Fruit fly (Drosophila melanogaster) whole organism, embryonic: ENCODE data around the gene CG12723.

ENCODE experiments used
- Blimp-1 ChIP-seq: fragments of 200-800 bp; sonication (Bioruptor generic); optimal IDR thresholded peaks from 3 replicates; lab custom pipeline; 2018; ENCODE audit warnings: missing biosample characterization, missing genetic modification characterization, mild to moderate bottlenecking, moderate library complexity, missing genetic modification reagents
- Bteb2 ChIP-seq: fragments of 200-800 bp; sonication (Bioruptor generic); optimal IDR thresholded peaks from 2 replicates; lab custom pipeline; 2016; ENCODE audit warnings: missing biosample characterization, missing genetic modification characterization
- CG10147 ChIP-seq: fragments of 200-800 bp; sonication (Bioruptor generic); optimal IDR thresholded peaks from 2 replicates; lab custom pipeline; 2019; ENCODE audit warnings: missing biosample characterization, mild to moderate bottlenecking, missing genetic modification characterization, moderate library complexity
- CG10431 ChIP-seq: fragments of 200-800 bp; sonication (Bioruptor generic); optimal IDR thresholded peaks from 3 replicates; lab custom pipeline; 2018; ENCODE audit warnings: missing biosample characterization, mild to moderate bottlenecking, missing genetic modification characterization
- CG12104 ChIP-seq: fragments of 200-800 bp; sonication (Bioruptor generic); optimal IDR thresholded peaks from 3 replicates; lab custom pipeline; 2016; ENCODE audit warnings: missing biosample characterization, missing genetic modification characterization
- CG14050 ChIP-seq: fragments of 200-800 bp; sonication (Bioruptor generic); IDR thresholded peaks from 3 replicates; pipeline ENCODE4 v1.3.6; 2022; ENCODE audit warnings: missing biosample characterization, missing genetic modification characterization
- CG14441 ChIP-seq: fragments of 200-800 bp; sonication (Bioruptor generic); IDR thresholded peaks from 2 replicates; pipeline ENCODE4 v1.3.6; 2022; ENCODE audit warnings: missing biosample characterization, missing genetic modification characterization
- CG14860 ChIP-seq: fragments of 200-800 bp; sonication (Bioruptor generic); IDR thresholded peaks from 3 replicates; pipeline ENCODE4 v1.3.6; 2022; ENCODE audit warnings: missing biosample characterization, missing genetic modification characterization; ENCODE audit not compliant: partially characterized antibody
- CG2129 ChIP-seq: fragments of 200-800 bp; sonication (Bioruptor generic); IDR thresholded peaks from 2 replicates; pipeline ENCODE4 v1.3.6; 2022; ENCODE audit warnings: missing biosample characterization, missing genetic modification characterization; ENCODE audit not compliant: partially characterized antibody
- CG2889 ChIP-seq: fragments of 200-800 bp; sonication (Bioruptor generic); IDR thresholded peaks from 3 replicates; pipeline ENCODE4 v1.3.6; 2022; ENCODE audit warnings: missing biosample characterization, missing genetic modification characterization
- CG30020 ChIP-seq: fragments of 200-800 bp; optimal IDR thresholded peaks from 2 replicates; lab custom pipeline; 2019; ENCODE audit warnings: missing biosample characterization, mild to moderate bottlenecking, missing genetic modification characterization, moderate library complexity
- CG31441 ChIP-seq: fragments of 200-800 bp; sonication (Bioruptor generic); IDR thresholded peaks from 2 replicates; pipeline ENCODE4 v1.3.6; 2022; ENCODE audit warnings: missing biosample characterization, missing genetic modification characterization
- CG32772 ChIP-seq: fragments of 200-800 bp; sonication (Bioruptor generic); IDR thresholded peaks from 2 replicates; pipeline ENCODE4 v1.3.6; 2022; ENCODE audit warnings: missing biosample characterization, missing genetic modification characterization
- CG3847 ChIP-seq: fragments of 200-800 bp; sonication (Bioruptor generic); IDR thresholded peaks from 2 replicates; pipeline ENCODE4 v1.3.6; 2022; ENCODE audit warnings: missing biosample characterization, missing genetic modification characterization
- CG43689 ChIP-seq: fragments of 200-800 bp; sonication (Bioruptor generic); IDR thresholded peaks from 2 replicates; pipeline ENCODE4 v1.3.6; 2022; ENCODE audit warnings: missing biosample characterization, missing genetic modification characterization
- CG4854 ChIP-seq: fragments of 200-800 bp; sonication (Bioruptor generic); optimal IDR thresholded peaks from 2 replicates; lab custom pipeline; 2016; ENCODE audit warnings: missing biosample characterization, missing genetic modification characterization, inconsistent platforms
- CG5180 ChIP-seq: fragments of 200-800 bp; sonication (Bioruptor generic); optimal IDR thresholded peaks from 3 replicates; lab custom pipeline; 2017; ENCODE audit warnings: missing biosample characterization, missing genetic modification characterization, mild to moderate bottlenecking, moderate library complexity, missing genetic modification reagents
- CG6689 ChIP-seq: fragments of 200-800 bp; sonication (Bioruptor generic); IDR thresholded peaks from 2 replicates; pipeline ENCODE4 v1.3.6; 2022; ENCODE audit warnings: missing biosample characterization, missing genetic modification characterization
- CG6765 ChIP-seq: fragments of 200-800 bp; sonication (Bioruptor generic); optimal IDR thresholded peaks from 3 replicates; lab custom pipeline; 2017; ENCODE audit warnings: missing biosample characterization, mild to moderate bottlenecking, missing genetic modification characterization
- CG8359 ChIP-seq: fragments of 200-800 bp; sonication (Bioruptor generic); optimal IDR thresholded peaks from 2 replicates; lab custom pipeline; 2017; ENCODE audit warnings: missing biosample characterization, mild to moderate bottlenecking, missing genetic modification characterization, borderline replicate concordance
- Dbx ChIP-seq: fragments of 200-800 bp; sonication (Bioruptor generic); IDR thresholded peaks from 3 replicates; pipeline ENCODE4 v1.3.6; 2022; ENCODE audit warnings: missing biosample characterization, missing genetic modification characterization
- Dp ChIP-seq: fragments of 200-800 bp; sonication (Bioruptor generic); optimal IDR thresholded peaks from 2 replicates; lab custom pipeline; 2018; ENCODE audit warnings: missing biosample characterization, mild to moderate bottlenecking, missing genetic modification characterization, moderate library complexity
- ERR ChIP-seq: fragments of 200-800 bp; sonication (Bioruptor generic); optimal IDR thresholded peaks from 2 replicates; lab custom pipeline; 2016; ENCODE audit warnings: missing biosample characterization, missing genetic modification characterization
- Eip74EF ChIP-seq, 2 experiments: fragments of 200-800 bp in 1 of 2; fragments of >200 bp in 1 of 2; sonication (Bioruptor generic) in 1 of 2; optimal IDR thresholded peaks; 2 replicates each; lab custom pipeline; 2017 to 2019; ENCODE audit warnings: missing biosample characterization in 2 of 2, missing genetic modification characterization in 2 of 2, mild to moderate bottlenecking in 1 of 2, moderate library complexity in 1 of 2
- Hr51 ChIP-seq, 2 experiments: fragments of 200-800 bp; sonication (Bioruptor generic); optimal IDR thresholded peaks; 2 replicates in 1 of 2; 3 replicates in 1 of 2; lab custom pipeline; 2016 to 2018; ENCODE audit warnings: missing biosample characterization in 2 of 2, missing genetic modification characterization in 2 of 2, mild to moderate bottlenecking in 1 of 2, moderate library complexity in 1 of 2
- Kr ChIP-seq: fragments of 200-800 bp; sonication (Bioruptor generic); optimal IDR thresholded peaks from 2 replicates; lab custom pipeline; 2017; ENCODE audit warnings: missing biosample characterization, mild to moderate bottlenecking, missing genetic modification characterization
- Myb ChIP-seq: fragments of 200-800 bp; sonication (Bioruptor generic); optimal IDR thresholded peaks from 2 replicates; lab custom pipeline; 2016; ENCODE audit warnings: missing biosample characterization, missing genetic modification characterization
- NFAT ChIP-seq: fragments of 200-800 bp; sonication (Bioruptor generic); IDR thresholded peaks from 2 replicates; pipeline ENCODE4 v1.3.6; 2022; ENCODE audit warnings: missing biosample characterization, missing genetic modification characterization
- NfI ChIP-seq: fragments of 200-800 bp; sonication (Bioruptor generic); optimal IDR thresholded peaks from 3 replicates; lab custom pipeline; 2018; ENCODE audit warnings: missing biosample characterization, mild to moderate bottlenecking, missing genetic modification characterization, moderate library complexity
- Side ChIP-seq: fragments of 200-800 bp; sonication (Bioruptor generic); optimal IDR thresholded peaks from 2 replicates; lab custom pipeline; 2016; ENCODE audit warnings: missing biosample characterization, missing genetic modification characterization
- Sry-δ ChIP-seq: fragments of 200-800 bp; sonication (Bioruptor generic); optimal IDR thresholded peaks from 2 replicates; lab custom pipeline; 2016; ENCODE audit warnings: missing biosample characterization, missing genetic modification characterization
- Xrp1 ChIP-seq: fragments of 200-800 bp; sonication (Bioruptor generic); IDR thresholded peaks from 2 replicates; pipeline ENCODE4 v1.3.6; 2022; ENCODE audit warnings: missing biosample characterization, missing genetic modification characterization
- ase ChIP-seq: fragments of 200-800 bp; sonication (Bioruptor generic); IDR thresholded peaks from 3 replicates; pipeline ENCODE4 v1.3.6; 2022; ENCODE audit warnings: missing biosample characterization, missing genetic modification characterization
- ash1 ChIP-seq: fragments of 200-800 bp; sonication (Bioruptor generic); optimal IDR thresholded peaks from 2 replicates; lab custom pipeline; 2018; ENCODE audit warnings: missing biosample characterization, mild to moderate bottlenecking, missing genetic modification characterization
- chn ChIP-seq: fragments of 200-800 bp; sonication (Bioruptor generic); optimal IDR thresholded peaks from 2 replicates; lab custom pipeline; 2016; ENCODE audit warnings: missing biosample characterization, missing genetic modification characterization
- dimm ChIP-seq: fragments of 200-800 bp; sonication (Bioruptor generic); IDR thresholded peaks from 2 replicates; pipeline ENCODE4 v1.3.6; 2022; ENCODE audit warnings: missing biosample characterization, missing genetic modification characterization
- gce ChIP-seq: fragments of 200-800 bp; sonication (Bioruptor generic); IDR thresholded peaks from 3 replicates; pipeline ENCODE4 v1.3.6; 2022; ENCODE audit warnings: missing biosample characterization, missing genetic modification characterization
- gsb ChIP-seq: fragments of 200-800 bp; sonication (Bioruptor generic); IDR thresholded peaks from 2 replicates; pipeline ENCODE4 v1.3.6; 2022; ENCODE audit warnings: missing biosample characterization, missing genetic modification characterization
- her ChIP-seq: fragments of 200-800 bp; sonication (Bioruptor generic); optimal IDR thresholded peaks from 2 replicates; lab custom pipeline; 2016; ENCODE audit warnings: missing biosample characterization, missing genetic modification characterization
- lilli ChIP-seq: fragments of 200-800 bp; sonication (Bioruptor generic); optimal IDR thresholded peaks from 3 replicates; lab custom pipeline; 2016; ENCODE audit warnings: missing biosample characterization, missing genetic modification characterization
- oc ChIP-seq: fragments of 200-800 bp; sonication (Bioruptor generic); optimal IDR thresholded peaks from 2 replicates; lab custom pipeline; 2018; ENCODE audit warnings: missing biosample characterization, mild to moderate bottlenecking, missing genetic modification characterization, moderate library complexity
- peb ChIP-seq: fragments of 200-800 bp; sonication (Bioruptor generic); IDR thresholded peaks from 2 replicates; pipeline ENCODE4 v1.3.6; 2022; ENCODE audit warnings: missing biosample characterization, missing genetic modification characterization
- pho ChIP-seq: fragments of 200-800 bp; sonication (Bioruptor generic); optimal IDR thresholded peaks from 2 replicates; lab custom pipeline; 2016; ENCODE audit warnings: missing biosample characterization, missing genetic modification characterization
- pita ChIP-seq: fragments of 200-800 bp; sonication (Bioruptor generic); optimal IDR thresholded peaks from 2 replicates; lab custom pipeline; 2017; ENCODE audit warnings: missing biosample characterization, mild to moderate bottlenecking, missing genetic modification characterization
- row ChIP-seq: fragments of 200-800 bp; sonication (Bioruptor generic); IDR thresholded peaks from 3 replicates; pipeline ENCODE4 v1.3.6; 2022; ENCODE audit warnings: missing biosample characterization, missing genetic modification characterization
- scrt ChIP-seq: fragments of 200-800 bp; sonication (Bioruptor generic); optimal IDR thresholded peaks from 2 replicates; lab custom pipeline; 2018; ENCODE audit warnings: missing biosample characterization, mild to moderate bottlenecking, missing genetic modification characterization, moderate library complexity
- sens ChIP-seq: fragments of 200-800 bp; sonication (Bioruptor generic); peaks from one replicate; lab custom pipeline; 2016; ENCODE audit warnings: missing biosample characterization, missing genetic modification characterization
- trh ChIP-seq: fragments of 200-800 bp; sonication (Bioruptor generic); optimal IDR thresholded peaks from 2 replicates; lab custom pipeline; 2016; ENCODE audit warnings: missing biosample characterization, missing genetic modification characterization
- wor ChIP-seq: fragments of 200-800 bp; sonication (Bioruptor generic); IDR thresholded peaks from 2 replicates; pipeline ENCODE4 v1.3.6; 2022; ENCODE audit warnings: missing biosample characterization, missing genetic modification characterization
- zen ChIP-seq: fragments of 200-800 bp; sonication (Bioruptor generic); optimal IDR thresholded peaks from 3 replicates; lab custom pipeline; 2018; ENCODE audit warnings: missing biosample characterization, mild to moderate bottlenecking, missing genetic modification characterization, moderate library complexity
- zfh1 ChIP-seq: fragments of 200-800 bp; sonication (Bioruptor generic); IDR thresholded peaks from 3 replicates; pipeline ENCODE4 v1.3.6; 2022; ENCODE audit warnings: missing biosample characterization, missing genetic modification characterization

CG12723 gene

dm6 chrX:13238294-13238917, 46.7 kb upstream of the CG12723 start (continued):
- TF ChIP-seq NfI (GFP tag; lab: Kevin White, UChicago) (no peak), scrt (GFP tag; lab: Kevin White, UChicago) (no peak), CG6689 (GFP tag; lab: Robert Waterston, UW) (peak; percentile 25; the same call in 1 of the 2 replicates), CG2889 (GFP tag; lab: Robert Waterston, UW) (no peak), Sry-δ (GFP tag; lab: Kevin White, UChicago) (no peak), Eip74EF (GFP tag; optimal IDR thresholded peaks at IDR 0.05; lab: Kevin White, UChicago) (peak in 1 of 2 experiments; percentile 10), her (GFP tag; lab: Kevin White, UChicago) (no peak), gsb (no peak), ERR (GFP tag; lab: Kevin White, UChicago) (no peak), peb (GFP tag; lab: Robert Waterston, UW) (no peak), wor (GFP tag; lab: Robert Waterston, UW) (no peak), ase (GFP tag; lab: Robert Waterston, UW) (no peak), CG32772 (GFP tag; lab: Robert Waterston, UW) (no peak), CG5180 (GFP tag; lab: Kevin White, UChicago) (peak; percentile 50), CG4854 (GFP tag; lab: Kevin White, UChicago) (no peak), CG14050 (GFP tag; lab: Robert Waterston, UW) (no peak), Side (GFP tag; lab: Kevin White, UChicago) (no peak), zen (tag; lab: Kevin White, UChicago) (no peak), CG43689 (GFP tag; lab: Robert Waterston, UW) (no peak), CG10147 (GFP tag; lab: Kevin White, UChicago) (no peak), pita (no peak), Kr (GFP tag; lab: Kevin White, UChicago) (no peak), trh (GFP tag; lab: Kevin White, UChicago) (no peak), row (GFP tag; lab: Robert Waterston, UW) (no peak; the same call in 2 of the 3 replicates), CG2129 (GFP tag; lab: Robert Waterston, UW) (no peak), dimm (GFP tag; lab: Robert Waterston, UW) (no peak), sens (GFP tag; lab: Kevin White, UChicago) (peak; percentile 88), gce (no peak), CG3847 (no peak), Xrp1 (GFP tag; lab: Robert Waterston, UW) (peak; percentile 34; the same call in 1 of the 2 replicates), CG31441 (GFP tag; lab: Robert Waterston, UW) (peak; percentile 38; the same call in 1 of the 2 replicates), CG6765 (GFP tag; lab: Kevin White, UChicago) (no peak), Blimp-1 (GFP tag; lab: Kevin White, UChicago) (peak; percentile 18), NFAT (no peak), CG8359 (GFP tag; lab: Kevin White, UChicago) (no peak), CG14441 (no peak), CG14860 (GFP tag; lab: Robert Waterston, UW) (no peak), zfh1 (GFP tag; lab: Robert Waterston, UW) (no peak), ash1 (no peak), Dp (GFP tag; lab: Kevin White, UChicago) (no peak), oc (tag; lab: Kevin White, UChicago) (no peak), Bteb2 (GFP tag; lab: Kevin White, UChicago) (no peak), chn (GFP tag; lab: Kevin White, UChicago) (peak; percentile 0), CG30020 (tag; lab: Kevin White, UChicago) (no peak), Myb (GFP tag; lab: Kevin White, UChicago) (no peak), Dbx (no peak), CG12104 (GFP tag; lab: Kevin White, UChicago) (no peak), lilli (GFP tag; lab: Kevin White, UChicago) (no peak), CG10431 (GFP tag; lab: Kevin White, UChicago) (no peak), pho (no peak), Hr51 (GFP tag; optimal IDR thresholded peaks at IDR 0.05; lab: Kevin White, UChicago) (peak in 1 of 2 experiments; percentile 51)
